Worm (Caenorhabditis elegans) whole organism, midembryonic: ENCODE measurements around the gene riok-3.
A peak's percentile ranks its signal among the peaks of the same experiment; 100 is the strongest.

Experiments used
- T22C8.4 ChIP-seq: fragments of 200-800 bp; sonication (Bioruptor generic); IDR thresholded peaks from 2 replicates; pipeline ENCODE4 v1.3.6; 2022; ENCODE audit warnings: missing genetic modification characterization, missing compliant biosample characterization
- cog-1 ChIP-seq: sonication (generic microtip); optimal IDR thresholded peaks from 2 replicates; lab custom pipeline; 2016; ENCODE audit warnings: missing genetic modification characterization, missing compliant biosample characterization
- flt-1 ChIP-seq: fragments of 200-800 bp; sonication (Bioruptor generic); IDR thresholded peaks from 2 replicates; pipeline ENCODE4 v1.3.6; 2022; ENCODE audit warnings: missing genetic modification characterization, missing compliant biosample characterization
- klf-2 ChIP-seq: fragments of 200-800 bp; sonication (Bioruptor generic); conservative IDR thresholded peaks from 2 replicates; pipeline ENCODE4 v1.3.6; 2022; ENCODE audit warnings: missing genetic modification reagents, missing genetic modification characterization, missing compliant biosample characterization
- med-1 ChIP-seq: sonication (generic microtip); optimal IDR thresholded peaks from 2 replicates; lab custom pipeline; 2017; ENCODE audit warnings: missing genetic modification characterization, mild to moderate bottlenecking, missing compliant biosample characterization, antibody characterized with exemption, missing genetic modification reagents; ENCODE audit not compliant: insufficient read depth
- ref-1 ChIP-seq: fragments of 200-800 bp; sonication (Bioruptor generic); conservative IDR thresholded peaks from 2 replicates; pipeline ENCODE4 v1.3.6; 2022; ENCODE audit warnings: missing genetic modification reagents, missing genetic modification characterization, missing compliant biosample characterization
- tab-1 ChIP-seq: fragments of 200-800 bp; sonication (Bioruptor generic); IDR thresholded peaks from 2 replicates; pipeline ENCODE4 v1.3.6; 2022; ENCODE audit warnings: missing genetic modification characterization, missing compliant biosample characterization
- ztf-23 ChIP-seq: fragments of 200-800 bp; sonication (Bioruptor generic); IDR thresholded peaks from 2 replicates; pipeline ENCODE4 v1.3.6; 2022; ENCODE audit warnings: missing genetic modification reagents, missing genetic modification characterization, missing compliant biosample characterization
- ztf-29 ChIP-seq: fragments of 200-800 bp; sonication (Bioruptor generic); IDR thresholded peaks from 2 replicates; pipeline ENCODE4 v1.3.6; 2022; ENCODE audit warnings: missing genetic modification reagents, missing genetic modification characterization, missing compliant biosample characterization

Gene riok-3

ce11 chrIII:9780665-9781304 lies 24.0 kb downstream of the riok-3 start, which contains the start of gene vha-1:
Gene vha-1, plus strand, starts transcription at chrIII:9781254.
- TF ChIP-seq ztf-23 (0 out of 2 replicates have a peak, but pooled peaks have one; percentile 53), flt-1 (GFP tag; lab: Robert Waterston, UW) (no peak; the same call in 1 of the 2 replicates), cog-1 (tag; lab: Kevin White, UChicago) (peak; percentile 53)

- TF ChIP-seq T22C8.4 (GFP tag; lab: Robert Waterston, UW) (no peak), tab-1 (GFP tag; lab: Robert Waterston, UW) (no peak), cog-1 (tag; lab: Kevin White, UChicago) (no peak), med-1 (GFP tag; lab: Kevin White, UChicago) (no peak), ztf-23 (no peak), flt-1 (GFP tag; lab: Robert Waterston, UW) (no peak), klf-2 (GFP tag; lab: Robert Waterston, UW) (no peak), ztf-29 (GFP tag; lab: Robert Waterston, UW) (no peak)
These were observed 24.6 kb downstream of the riok-3 start, which contains the start of gene sqv-3 for ce11 chrIII:9780254-9780653. Gene sqv-3, minus strand, starts transcription at chrIII:9780354.

ce11 chrIII:9779080-9779479 lies 25.7 kb downstream of the riok-3 start:
- no peak for TF ChIP-seq cog-1 (tag; lab: Kevin White, UChicago)
- TF ChIP-seq flt-1 (GFP tag; lab: Robert Waterston, UW) = no peak
- TF ChIP-seq T22C8.4 (GFP tag; lab: Robert Waterston, UW) = no peak

- TF ChIP-seq cog-1 (tag; lab: Kevin White, UChicago) = no peak
- no peak for TF ChIP-seq ref-1 (GFP tag; lab: Robert Waterston, UW)
- TF ChIP-seq T22C8.4 (GFP tag; lab: Robert Waterston, UW) = no peak
- no peak for TF ChIP-seq ztf-23
- TF ChIP-seq klf-2 (GFP tag; lab: Robert Waterston, UW) = no peak
- TF ChIP-seq med-1 (GFP tag; lab: Kevin White, UChicago) = no peak
- TF ChIP-seq tab-1 (GFP tag; lab: Robert Waterston, UW) = no peak
- TF ChIP-seq flt-1 (GFP tag; lab: Robert Waterston, UW) = 0 out of 2 replicates have a peak, but pooled peaks have one; percentile 39
These were observed 28.5 kb downstream of the riok-3 start, which contains the start of gene usp-46 for ce11 chrIII:9776323-9776722. Gene usp-46, plus strand, starts transcription at chrIII:9776623.

- TF ChIP-seq klf-2 (GFP tag; lab: Robert Waterston, UW) (no peak), flt-1 (GFP tag; lab: Robert Waterston, UW) (no peak), ref-1 (GFP tag; lab: Robert Waterston, UW) (no peak), ztf-23 (no peak), cog-1 (tag; lab: Kevin White, UChicago) (no peak), ztf-29 (GFP tag; lab: Robert Waterston, UW) (no peak), T22C8.4 (GFP tag; lab: Robert Waterston, UW) (no peak), tab-1 (GFP tag; lab: Robert Waterston, UW) (no peak), med-1 (GFP tag; lab: Kevin White, UChicago) (no peak)
These were observed 28.9 kb downstream of the riok-3 start for ce11 chrIII:9775916-9776315.

ce11 chrIII:9772394-9772793 lies 32.4 kb downstream of the riok-3 start:
- TF ChIP-seq cog-1 (tag; lab: Kevin White, UChicago) = no peak
- no peak for TF ChIP-seq flt-1 (GFP tag; lab: Robert Waterston, UW)
- no peak for TF ChIP-seq med-1 (GFP tag; lab: Kevin White, UChicago)
- TF ChIP-seq T22C8.4 (GFP tag; lab: Robert Waterston, UW) = no peak
- TF ChIP-seq ztf-23 = no peak
- no peak for TF ChIP-seq klf-2 (GFP tag; lab: Robert Waterston, UW)
- TF ChIP-seq ref-1 (GFP tag; lab: Robert Waterston, UW) = no peak
- TF ChIP-seq ztf-29 (GFP tag; lab: Robert Waterston, UW) = no peak
- TF ChIP-seq tab-1 (GFP tag; lab: Robert Waterston, UW) = no peak

ce11 chrIII:9770590-9770989 lies 34.2 kb downstream of the riok-3 start:
- TF ChIP-seq ztf-23 (no peak), med-1 (GFP tag; lab: Kevin White, UChicago) (no peak), tab-1 (GFP tag; lab: Robert Waterston, UW) (no peak), cog-1 (tag; lab: Kevin White, UChicago) (no peak), ztf-29 (GFP tag; lab: Robert Waterston, UW) (no peak), flt-1 (GFP tag; lab: Robert Waterston, UW) (no peak), ref-1 (GFP tag; lab: Robert Waterston, UW) (no peak), klf-2 (GFP tag; lab: Robert Waterston, UW) (no peak), T22C8.4 (GFP tag; lab: Robert Waterston, UW) (no peak)

ce11 chrIII:9768023-9768422 lies 36.8 kb downstream of the riok-3 start:
- no peak for TF ChIP-seq cog-1 (tag; lab: Kevin White, UChicago)
- 0 out of 2 replicates have a peak, but pooled peaks have one; percentile 50 for TF ChIP-seq flt-1 (GFP tag; lab: Robert Waterston, UW)

ce11 chrIII:9767095-9767494 lies 37.7 kb downstream of the riok-3 start:
- TF ChIP-seq ztf-23 = no peak
- no peak for TF ChIP-seq med-1 (GFP tag; lab: Kevin White, UChicago)
- TF ChIP-seq tab-1 (GFP tag; lab: Robert Waterston, UW) = no peak
- 0 out of 2 replicates have a peak, but pooled peaks have one; percentile 59 for TF ChIP-seq flt-1 (GFP tag; lab: Robert Waterston, UW)

- no peak for TF ChIP-seq klf-2 (GFP tag; lab: Robert Waterston, UW)
- TF ChIP-seq flt-1 (GFP tag; lab: Robert Waterston, UW) = no peak
- peak; percentile 16; the same call in 1 of the 2 replicates for TF ChIP-seq ztf-23
- TF ChIP-seq T22C8.4 (GFP tag; lab: Robert Waterston, UW) = peak; percentile 88
- TF ChIP-seq cog-1 (tag; lab: Kevin White, UChicago) = no peak
- no peak for TF ChIP-seq med-1 (GFP tag; lab: Kevin White, UChicago)
- no peak for TF ChIP-seq ztf-29 (GFP tag; lab: Robert Waterston, UW)
- TF ChIP-seq tab-1 (GFP tag; lab: Robert Waterston, UW) = no peak
These were observed 38.6 kb downstream of the riok-3 start, which contains the start of gene cbp-1 for ce11 chrIII:9766175-9766574. Gene cbp-1, plus strand, starts transcription at chrIII:9766509.
